Worm (Caenorhabditis elegans) whole organism, L1 larva: Measurements from ENCODE around the gene T05D4.2.

ENCODE experiments used
- Y116A8C.19 ChIP-seq: sonication (generic microtip); optimal IDR thresholded peaks from 2 replicates; lab custom pipeline; 2016; ENCODE audit warnings: missing compliant biosample characterization, missing genetic modification characterization, borderline replicate concordance
- fkh-10 ChIP-seq: sonication (generic microtip); optimal IDR thresholded peaks from 2 replicates; lab custom pipeline; 2017; ENCODE audit warnings: missing biosample characterization, missing genetic modification reagents, missing genetic modification characterization
- jun-1 ChIP-seq: fragments of 150-350 bp; optimal IDR thresholded peaks from 2 replicates; lab custom pipeline; 2014; ENCODE audit warnings: missing biosample characterization, missing genetic modification reagents, missing genetic modification characterization
- lsy-2 ChIP-seq, 2 experiments: fragments of 150-350 bp; optimal IDR thresholded peaks; 2 replicates each; lab custom pipeline; 2014; ENCODE audit warnings: missing biosample characterization in 2 of 2, missing genetic modification characterization in 2 of 2
- nhr-12 ChIP-seq: sonication (generic microtip); optimal IDR thresholded peaks from 2 replicates; lab custom pipeline; 2017; ENCODE audit warnings: missing biosample characterization, missing genetic modification characterization
- unc-130 ChIP-seq: fragments of 150-350 bp; optimal IDR thresholded peaks from 2 replicates; lab custom pipeline; 2017; ENCODE audit warnings: missing biosample characterization, missing genetic modification characterization, inconsistent platforms
- unc-62 ChIP-seq: fragments of 150-350 bp; optimal IDR thresholded peaks from 2 replicates; lab custom pipeline; 2014; ENCODE audit warnings: missing biosample characterization, missing genetic modification reagents, missing genetic modification characterization

DNA sequence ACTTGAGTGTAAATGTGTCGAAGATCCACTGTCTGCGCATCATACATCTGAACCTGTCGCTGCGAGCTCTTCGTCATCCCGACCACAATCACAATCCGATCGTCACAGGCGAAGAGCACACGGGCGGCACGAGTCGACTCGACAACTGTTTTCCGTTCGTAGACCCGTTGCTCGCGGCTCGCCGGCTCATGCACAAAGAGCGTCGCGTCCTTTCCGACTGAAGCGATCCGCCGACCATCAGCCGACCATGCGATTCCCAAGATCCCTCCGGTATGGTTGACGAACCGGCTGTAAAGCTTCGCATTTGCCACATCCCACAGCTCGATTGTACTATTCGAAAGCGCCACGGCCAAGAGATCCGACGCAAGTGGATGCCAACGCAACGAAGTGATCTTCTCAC, 44.4 kb downstream of the T05D4.2 start:
- TF ChIP-seq fkh-10 (GFP tag; lab: Kevin White, UChicago), result no peak
- no peak for TF ChIP-seq unc-62
- no peak for TF ChIP-seq nhr-12 (tag; lab: Kevin White, UChicago)
- TF ChIP-seq unc-130 (tag; lab: Kevin White, UChicago), result no peak
- TF ChIP-seq jun-1 (tag; lab: Kevin White, UChicago), result no peak
- TF ChIP-seq lsy-2 (tag; optimal IDR thresholded peaks at IDR 0.05; lab: Kevin White, UChicago), result no peak
- no peak for TF ChIP-seq Y116A8C.19 (tag; lab: Kevin White, UChicago)
